Worm (Caenorhabditis elegans): ENCODE results near the gene C29F7.2.

The C29F7.2 gene

DNA sequence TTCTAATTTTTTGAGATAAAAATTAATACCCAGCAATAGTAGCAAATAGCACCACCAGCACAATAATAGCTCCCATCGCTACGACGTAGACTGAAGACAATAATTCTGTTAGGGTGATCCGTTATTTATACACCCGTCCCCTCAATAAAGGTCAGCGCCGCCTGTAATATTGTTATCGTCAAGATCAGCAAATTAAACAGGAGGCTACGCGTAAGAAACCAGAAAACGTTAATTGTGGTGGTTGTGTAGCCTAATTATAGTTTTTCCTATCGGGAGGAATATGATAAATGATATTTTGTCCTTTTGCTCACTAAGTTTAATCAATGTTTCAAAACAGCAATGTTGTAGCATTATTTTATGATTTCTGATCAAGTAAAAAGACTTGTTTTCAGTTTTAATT lies 6.3 kb upstream of the C29F7.2 start, which contains the start of the genes cyp-13B1 and C29F7.1 (continued):
- TF ChIP-seq Y75B8A.6 (GFP tag; IDR thresholded peaks at IDR 0.05) (no peak), dve-1 (tag; optimal IDR thresholded peaks at IDR 0.05; ENCODE audit: insufficient read depth) (peak; percentile 15), fos-1 (tag; optimal IDR thresholded peaks at IDR 0.05) (no peak), daf-8 (GFP tag; IDR thresholded peaks at IDR 0.05) (no peak), zip-2 (tag; optimal IDR thresholded peaks at IDR 0.05) (no peak), vab-7 (GFP tag; IDR thresholded peaks at IDR 0.05) (no peak), unc-62 (GFP tag; optimal IDR thresholded peaks at IDR 0.05 in 1 of 2) (no peak), unc-62 (tag; optimal IDR thresholded peaks at IDR 0.05) (no peak)

DNA sequence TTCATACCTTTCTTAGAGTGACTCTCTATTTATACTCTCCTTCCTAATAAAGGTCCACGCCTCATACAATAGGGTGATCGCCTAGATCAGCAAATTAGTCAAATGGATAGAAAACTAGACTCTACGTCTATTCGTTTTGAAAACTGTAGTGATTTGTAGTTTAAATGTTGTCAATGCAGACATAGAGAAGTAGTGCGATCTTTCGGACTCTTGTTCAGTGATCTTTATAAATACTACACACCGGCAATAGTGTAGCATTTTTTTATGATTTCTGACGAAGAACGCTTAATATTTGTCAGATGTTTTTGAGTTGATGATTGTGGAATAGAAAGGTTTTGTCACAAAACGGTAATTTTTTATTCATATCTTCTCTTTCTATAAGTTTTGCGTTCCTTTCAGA lies 4.6 kb upstream of the C29F7.2 start:
- TF ChIP-seq lsy-2 (tag; optimal IDR thresholded peaks at IDR 0.05) (no peak), lin-1 (GFP tag; IDR thresholded peaks at IDR 0.05) (no peak), nhr-102 (tag; optimal IDR thresholded peaks at IDR 0.05) (no peak), dve-1 (tag; optimal IDR thresholded peaks at IDR 0.05; ENCODE audit: insufficient read depth) (peak; percentile 5), nhr-10 (tag; optimal IDR thresholded peaks at IDR 0.05) (no peak), vab-7 (GFP tag; IDR thresholded peaks at IDR 0.05) (no peak), dmd-8 (GFP tag; IDR thresholded peaks at IDR 0.05) (no peak), dmd-9 (GFP tag; IDR thresholded peaks at IDR 0.05) (no peak), nhr-28 (tag; optimal IDR thresholded peaks at IDR 0.05) (peak; percentile 67), lin-13 (GFP tag; optimal IDR thresholded peaks at IDR 0.05) (no peak), mep-1 (tag; optimal IDR thresholded peaks at IDR 0.05) (no peak)

DNA sequence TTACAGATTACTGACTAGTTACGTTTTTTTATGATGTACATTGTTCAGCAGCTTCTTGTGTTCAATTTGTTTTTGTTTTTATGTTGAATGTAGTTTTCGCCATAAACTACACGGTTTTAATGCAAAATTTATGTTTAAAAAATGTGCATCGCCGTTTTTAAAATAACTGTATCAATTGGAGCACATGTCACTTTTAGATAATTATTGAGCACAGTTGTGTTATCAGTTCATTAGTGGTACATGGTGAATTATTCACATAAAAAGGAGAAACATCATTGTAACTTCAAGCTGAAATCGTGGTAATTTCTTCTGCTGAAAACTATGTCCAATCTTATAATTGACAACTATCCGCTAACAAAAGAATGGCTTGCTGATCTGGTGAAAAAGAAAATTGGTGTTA lies 3.6 kb upstream of the C29F7.2 start:
- no peak for TF ChIP-seq zfp-2 (tag; optimal IDR thresholded peaks at IDR 0.05)
- no peak for TF ChIP-seq lsy-2 (tag; optimal IDR thresholded peaks at IDR 0.05)
- TF ChIP-seq daf-16 (GFP tag; optimal IDR thresholded peaks at IDR 0.05): no peak
- peak; percentile 40 for TF ChIP-seq daf-16 (tag; optimal IDR thresholded peaks at IDR 0.05)
- TF ChIP-seq snpc-4 (tag; optimal IDR thresholded peaks at IDR 0.05): no peak
- no peak for TF ChIP-seq dmd-8 (GFP tag; IDR thresholded peaks at IDR 0.05)
- no peak for TF ChIP-seq mep-1 (tag; optimal IDR thresholded peaks at IDR 0.05)
- no peak for TF ChIP-seq egl-43 (GFP tag; IDR thresholded peaks at IDR 0.05)
- no peak for TF ChIP-seq nhr-76 (tag; optimal IDR thresholded peaks at IDR 0.05)
- TF ChIP-seq D1046.2 (GFP tag; IDR thresholded peaks at IDR 0.05): no peak
- no peak for TF ChIP-seq nhr-111 (GFP tag; optimal IDR thresholded peaks at IDR 0.05)
- no peak for TF ChIP-seq sdz-12 (GFP tag; optimal IDR thresholded peaks at IDR 0.05)
- no peak for TF ChIP-seq ceh-62 (tag; optimal IDR thresholded peaks at IDR 0.05)
- TF ChIP-seq unc-62 (GFP tag; optimal IDR thresholded peaks at IDR 0.05 in 1 of 2): no peak
- no peak for TF ChIP-seq unc-62 (tag; optimal IDR thresholded peaks at IDR 0.05)
- no peak for TF ChIP-seq zag-1 (tag; optimal IDR thresholded peaks at IDR 0.05)
- no peak for TF ChIP-seq ctbp-1 (GFP tag; IDR thresholded peaks at IDR 0.05)
- no peak for TF ChIP-seq F49E8.2 (tag; optimal IDR thresholded peaks at IDR 0.05; ENCODE audit: borderline replicate concordance)
- no peak for TF ChIP-seq nhr-10 (tag; optimal IDR thresholded peaks at IDR 0.05)
- TF ChIP-seq nhr-25 (tag; optimal IDR thresholded peaks at IDR 0.05; ENCODE audit: borderline replicate concordance, insufficient read depth): no peak
- no peak for TF ChIP-seq ces-1 (GFP tag; optimal IDR thresholded peaks at IDR 0.05)
- no peak for TF ChIP-seq Y105C5A.15 (GFP tag; IDR thresholded peaks at IDR 0.05)
- TF ChIP-seq zfp-3 (GFP tag; conservative IDR thresholded peaks at IDR 0.05): no peak
- peak; percentile 86 for TF ChIP-seq nhr-28 (tag; optimal IDR thresholded peaks at IDR 0.05)
- peak; percentile 19; the same call in 1 of the 2 replicates for TF ChIP-seq dmd-6 (GFP tag; IDR thresholded peaks at IDR 0.05)
- TF ChIP-seq pqm-1 (tag; optimal IDR thresholded peaks at IDR 0.05): peak; percentile 66
- TF ChIP-seq F10B5.3 (tag; optimal IDR thresholded peaks at IDR 0.05): no peak
- TF ChIP-seq duxl-1 (tag; optimal IDR thresholded peaks at IDR 0.05; ENCODE audit: poor library complexity): no peak
- TF ChIP-seq hlh-30 (tag; optimal IDR thresholded peaks at IDR 0.05; ENCODE audit: insufficient read depth): no peak
- TF ChIP-seq dve-1 (tag; optimal IDR thresholded peaks at IDR 0.05; ENCODE audit: insufficient read depth): peak; percentile 18
- no peak for TF ChIP-seq R02D3.7 (tag; optimal IDR thresholded peaks at IDR 0.05)
- no peak for TF ChIP-seq nhr-6 (tag; optimal IDR thresholded peaks at IDR 0.05)
- TF ChIP-seq T20F7.1 (GFP tag; optimal IDR thresholded peaks at IDR 0.05): no peak
- TF ChIP-seq nhr-42 (GFP tag; IDR thresholded peaks at IDR 0.05): no peak
- TF ChIP-seq ztf-11 (tag; optimal IDR thresholded peaks at IDR 0.05): no peak
- no peak for TF ChIP-seq F44E2.7 (GFP tag; IDR thresholded peaks at IDR 0.05)
- no peak for TF ChIP-seq unc-130 (GFP tag; optimal IDR thresholded peaks at IDR 0.05)
- TF ChIP-seq T26A8.4 (GFP tag; IDR thresholded peaks at IDR 0.05): no peak
- TF ChIP-seq ZK337.2 (GFP tag; IDR thresholded peaks at IDR 0.05): no peak

Data from whole organism, L4 larva.